Worm (Caenorhabditis elegans) whole organism, L2 larva: Measurements from ENCODE around the gene C50B6.3.

Experiments used
- aly-2 ChIP-seq: fragments of 150-350 bp; optimal IDR thresholded peaks from 2 replicates; lab custom pipeline; 2014; ENCODE audit warnings: missing biosample characterization, missing genetic modification characterization
- ama-1 ChIP-seq: fragments of 150-350 bp; optimal IDR thresholded peaks from 2 replicates; lab custom pipeline; 2018; ENCODE audit warnings: inconsistent platforms
- blmp-1 ChIP-seq: sonication (generic microtip); optimal IDR thresholded peaks from 2 replicates; lab custom pipeline; 2017; ENCODE audit warnings: missing genetic modification characterization, mild to moderate bottlenecking, missing compliant biosample characterization, antibody characterized with exemption, moderate library complexity; ENCODE audit not compliant: insufficient read depth
- elt-3 ChIP-seq: sonication (generic microtip); optimal IDR thresholded peaks from 2 replicates; lab custom pipeline; 2017; ENCODE audit warnings: missing biosample characterization, missing genetic modification characterization
- lsy-2 ChIP-seq, 2 experiments: fragments of 150-350 bp in 1 of 2; sonication (generic microtip) in 1 of 2; optimal IDR thresholded peaks; 2 replicates each; lab custom pipeline; 2014 to 2017; ENCODE audit warnings: missing biosample characterization in 2 of 2, missing genetic modification characterization in 2 of 2
- nhr-11 ChIP-seq: fragments of 150-350 bp; optimal IDR thresholded peaks from 2 replicates; lab custom pipeline; 2014; ENCODE audit warnings: missing biosample characterization, missing genetic modification characterization
- nhr-25 ChIP-seq: fragments of 150-350 bp; sonication (generic microtip); optimal IDR thresholded peaks from 3 replicates; lab custom pipeline; 2014; ENCODE audit warnings: missing biosample characterization, missing genetic modification characterization
- nhr-77 ChIP-seq: fragments of 150-350 bp; optimal IDR thresholded peaks from 2 replicates; lab custom pipeline; 2014; ENCODE audit warnings: missing biosample characterization, missing genetic modification characterization
- sma-3 ChIP-seq: sonication (generic microtip); optimal IDR thresholded peaks from 2 replicates; lab custom pipeline; 2016; ENCODE audit warnings: missing genetic modification reagents, missing genetic modification characterization, missing compliant biosample characterization
- unc-39 ChIP-seq: fragments of 150-350 bp; optimal IDR thresholded peaks from 2 replicates; lab custom pipeline; 2014; ENCODE audit warnings: missing biosample characterization, missing genetic modification characterization
- unc-55 ChIP-seq: fragments of 150-350 bp; sonication (generic microtip); optimal IDR thresholded peaks from 3 replicates; lab custom pipeline; 2014; ENCODE audit warnings: missing biosample characterization, missing genetic modification reagents, missing genetic modification characterization
- unc-62 ChIP-seq: fragments of 150-350 bp; optimal IDR thresholded peaks from 2 replicates; lab custom pipeline; 2014; ENCODE audit warnings: missing biosample characterization, missing genetic modification reagents, missing genetic modification characterization
- zag-1 ChIP-seq: fragments of 150-350 bp; optimal IDR thresholded peaks from 2 replicates; lab custom pipeline; 2014; ENCODE audit warnings: missing biosample characterization, missing genetic modification characterization

DNA sequence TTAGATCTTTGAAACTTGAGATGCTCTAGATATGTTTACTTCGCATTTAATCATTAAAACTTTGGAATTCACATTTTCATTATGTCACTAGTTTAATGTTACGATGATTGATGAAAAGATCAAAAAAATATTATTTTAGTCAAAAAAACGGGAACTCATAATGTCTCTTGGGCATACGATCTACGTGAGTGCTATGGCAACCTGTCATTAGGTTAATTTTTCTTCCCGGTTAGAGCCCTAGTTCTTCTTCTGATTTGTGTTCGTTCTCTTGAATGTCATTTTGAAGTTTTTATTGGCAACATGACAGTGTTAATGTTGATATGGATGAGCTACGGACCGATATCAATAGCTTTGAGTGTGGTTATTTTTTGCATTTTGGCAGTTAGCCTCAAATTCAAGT is 50.0 kb downstream of the C50B6.3 start, which contains the start of gene srg-46:
- TF ChIP-seq zag-1 (tag; lab: Kevin White, UChicago) (no peak), blmp-1 (tag; lab: Kevin White, UChicago) (no peak), unc-55 (no peak), sma-3 (no peak), lsy-2 (tag; optimal IDR thresholded peaks at IDR 0.05; lab: Kevin White, UChicago) (no peak), aly-2 (tag; lab: Kevin White, UChicago) (no peak), unc-62 (GFP tag; lab: Kevin White, UChicago) (no peak), unc-39 (tag; lab: Kevin White, UChicago) (no peak), ama-1 (lab: Kevin White, UChicago) (no peak), nhr-11 (tag; lab: Kevin White, UChicago) (no peak), elt-3 (tag; lab: Kevin White, UChicago) (no peak), nhr-25 (no peak), nhr-77 (tag; lab: Kevin White, UChicago) (no peak)
